Worm (Caenorhabditis elegans): ENCODE data around the gene C44B9.2.

C44B9.2 gene

DNA sequence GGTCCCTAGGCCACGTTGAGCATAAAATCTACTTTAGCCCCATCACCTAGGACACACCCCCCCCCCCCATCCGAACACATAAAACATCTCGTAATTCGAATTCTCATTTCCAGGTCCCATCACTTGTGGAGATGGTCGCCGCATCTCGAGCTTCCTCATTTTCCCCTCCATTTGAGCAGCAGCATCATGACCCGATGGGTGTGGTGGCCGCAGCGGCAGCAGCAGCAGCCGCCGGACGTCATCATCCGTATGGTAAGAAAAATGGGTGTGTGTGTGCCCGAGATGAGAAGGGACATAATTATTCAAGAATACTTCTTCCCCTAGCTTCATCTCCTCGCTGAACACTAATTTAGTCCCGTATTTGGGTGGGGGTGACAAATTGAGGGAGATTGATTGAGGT lies 46.2 kb downstream of the C44B9.2 start:
- no peak for TF ChIP-seq ZK546.5 (tag; optimal IDR thresholded peaks at IDR 0.05)
- TF ChIP-seq ztf-4 (tag; optimal IDR thresholded peaks at IDR 0.05): no peak
- TF ChIP-seq nhr-23 (tag; optimal IDR thresholded peaks at IDR 0.05): no peak
- no peak for TF ChIP-seq ztf-1 (GFP tag; conservative IDR thresholded peaks at IDR 0.05)
- no peak for TF ChIP-seq mdl-1 (tag; optimal IDR thresholded peaks at IDR 0.05)
- TF ChIP-seq lin-39 (tag; optimal IDR thresholded peaks at IDR 0.05): no peak
- no peak for TF ChIP-seq crh-2 (tag; optimal IDR thresholded peaks at IDR 0.05)
- no peak for TF ChIP-seq blmp-1 (tag; optimal IDR thresholded peaks at IDR 0.05; ENCODE audit: insufficient read depth)
- no peak for TF ChIP-seq snpc-4 (tag; optimal IDR thresholded peaks at IDR 0.05)
- no peak for TF ChIP-seq nhr-10 (tag; optimal IDR thresholded peaks at IDR 0.05)
- no peak for TF ChIP-seq sem-4 (tag; optimal IDR thresholded peaks at IDR 0.05)
- no peak for TF ChIP-seq ceh-82 (tag; optimal IDR thresholded peaks at IDR 0.05)
- no peak for TF ChIP-seq nhr-77 (tag; optimal IDR thresholded peaks at IDR 0.05)
- TF ChIP-seq aly-2 (tag; optimal IDR thresholded peaks at IDR 0.05): no peak
- no peak for TF ChIP-seq alr-1 (tag; optimal IDR thresholded peaks at IDR 0.05)
- TF ChIP-seq unc-62 (GFP tag; optimal IDR thresholded peaks at IDR 0.05): no peak
- TF ChIP-seq unc-39 (tag; optimal IDR thresholded peaks at IDR 0.05): no peak

DNA sequence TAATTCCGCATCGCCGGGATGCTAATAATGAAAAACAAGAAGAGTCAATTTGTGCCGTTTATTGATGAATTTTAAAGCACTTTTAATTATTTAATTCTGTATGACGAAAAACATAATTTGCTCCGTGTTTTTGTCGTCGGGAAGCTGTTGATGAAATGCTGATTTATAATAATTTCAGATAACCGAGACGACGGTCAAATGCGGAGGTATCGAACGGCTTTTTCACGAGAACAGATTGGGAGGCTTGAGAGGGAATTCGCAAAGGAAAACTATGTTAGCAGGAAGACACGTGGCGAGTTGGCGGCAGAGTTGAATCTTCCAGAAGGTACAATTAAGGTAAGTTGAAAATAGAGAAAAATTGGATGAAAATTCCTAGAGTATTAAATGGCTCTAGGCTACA lies 48.3 kb downstream of the C44B9.2 start:
- no peak for TF ChIP-seq ceh-16 (tag; optimal IDR thresholded peaks at IDR 0.05)
- TF ChIP-seq lin-13 (GFP tag; optimal IDR thresholded peaks at IDR 0.05): no peak
- TF ChIP-seq mbf-1 (tag; optimal IDR thresholded peaks at IDR 0.05): no peak
- TF ChIP-seq R02D3.7 (tag; optimal IDR thresholded peaks at IDR 0.05): no peak
- TF ChIP-seq zag-1 (tag; optimal IDR thresholded peaks at IDR 0.05): no peak
- no peak for TF ChIP-seq nhr-77 (tag; optimal IDR thresholded peaks at IDR 0.05)
- TF ChIP-seq ztf-1 (GFP tag; conservative IDR thresholded peaks at IDR 0.05): no peak

Measured in whole organism, L2 larva.